Worm (Caenorhabditis elegans) whole organism, mixed stage, embryonic: Measurements from ENCODE around the gene C07E3.3.

Experiments
- M03D4.4 ChIP-seq: sonication (generic microtip); optimal IDR thresholded peaks from 2 replicates; lab custom pipeline; 2017; ENCODE audit warnings: mild to moderate bottlenecking, missing genetic modification characterization, missing compliant biosample characterization
- bed-3 ChIP-seq: fragments of 200-800 bp; sonication (Bioruptor generic); optimal IDR thresholded peaks from 3 replicates; lab custom pipeline; 2018; ENCODE audit warnings: mild to moderate bottlenecking, missing genetic modification characterization, moderate library complexity, missing compliant biosample characterization
- blmp-1 ChIP-seq: fragments of 150-350 bp; optimal IDR thresholded peaks from 2 replicates; lab custom pipeline; 2014; ENCODE audit warnings: missing biosample characterization, missing genetic modification characterization
- ceh-39 ChIP-seq: fragments of 150-350 bp; optimal IDR thresholded peaks from 2 replicates; lab custom pipeline; 2014; ENCODE audit warnings: missing biosample characterization, missing genetic modification characterization
- ceh-43 ChIP-seq: fragments of 200-800 bp; sonication (Bioruptor generic); optimal IDR thresholded peaks from 2 replicates; lab custom pipeline; 2018; ENCODE audit warnings: mild to moderate bottlenecking, missing genetic modification characterization, moderate library complexity, missing compliant biosample characterization
- ceh-83 ChIP-seq: fragments of 200-800 bp; sonication (Bioruptor generic); optimal IDR thresholded peaks from 2 replicates; lab custom pipeline; 2018; ENCODE audit warnings: mild to moderate bottlenecking, missing genetic modification characterization, missing compliant biosample characterization
- ces-1 ChIP-seq: fragments of 150-350 bp; optimal IDR thresholded peaks from 2 replicates; lab custom pipeline; 2014; ENCODE audit warnings: missing biosample characterization, missing genetic modification reagents, missing genetic modification characterization
- cnd-1 ChIP-seq: fragments of 200-800 bp; sonication (Bioruptor generic); optimal IDR thresholded peaks from 2 replicates; lab custom pipeline; 2018; ENCODE audit warnings: mild to moderate bottlenecking, missing genetic modification characterization, missing compliant biosample characterization
- drap-1 ChIP-seq: fragments of 200-800 bp; sonication (Bioruptor generic); optimal IDR thresholded peaks from 3 replicates; lab custom pipeline; 2018; ENCODE audit warnings: mild to moderate bottlenecking, missing genetic modification characterization, missing compliant biosample characterization
- elt-1 ChIP-seq: sonication (generic microtip); optimal IDR thresholded peaks from 2 replicates; lab custom pipeline; 2017; ENCODE audit warnings: missing genetic modification characterization, mild to moderate bottlenecking, missing compliant biosample characterization, antibody characterized with exemption, moderate library complexity, borderline replicate concordance; ENCODE audit not compliant: insufficient read depth
- elt-3 ChIP-seq: fragments of 150-350 bp; optimal IDR thresholded peaks from 2 replicates; lab custom pipeline; 2014; ENCODE audit warnings: missing biosample characterization, missing genetic modification characterization
- flh-1 ChIP-seq: fragments of 200-800 bp; sonication (Bioruptor generic); optimal IDR thresholded peaks from 2 replicates; lab custom pipeline; 2018; ENCODE audit warnings: mild to moderate bottlenecking, missing genetic modification characterization, moderate library complexity, missing compliant biosample characterization
- ham-2 ChIP-seq: fragments of 200-800 bp; sonication (Bioruptor generic); optimal IDR thresholded peaks from 2 replicates; lab custom pipeline; 2018; ENCODE audit warnings: mild to moderate bottlenecking, missing genetic modification characterization, missing compliant biosample characterization
- hlh-1 ChIP-seq: fragments of 150-350 bp; optimal IDR thresholded peaks from 2 replicates; lab custom pipeline; 2014; ENCODE audit warnings: missing biosample characterization, missing genetic modification reagents, missing genetic modification characterization
- lin-13 ChIP-seq: fragments of 150-350 bp; optimal IDR thresholded peaks from 2 replicates; lab custom pipeline; 2014; ENCODE audit warnings: missing biosample characterization, missing genetic modification characterization
- lin-32 ChIP-seq: fragments of 200-800 bp; sonication (Bioruptor generic); optimal IDR thresholded peaks from 2 replicates; lab custom pipeline; 2018; ENCODE audit warnings: mild to moderate bottlenecking, missing genetic modification characterization, missing compliant biosample characterization
- lsy-2 ChIP-seq: fragments of 150-350 bp; optimal IDR thresholded peaks from 2 replicates; lab custom pipeline; 2014; ENCODE audit warnings: missing biosample characterization, missing genetic modification characterization
- mab-5 ChIP-seq: fragments of 150-350 bp; optimal IDR thresholded peaks from 2 replicates; lab custom pipeline; 2014; ENCODE audit warnings: missing biosample characterization, missing genetic modification characterization
- mep-1 ChIP-seq: fragments of 150-350 bp; optimal IDR thresholded peaks from 2 replicates; lab custom pipeline; 2017; ENCODE audit warnings: missing biosample characterization, missing genetic modification reagents, missing genetic modification characterization, inconsistent platforms
- mls-2 ChIP-seq: sonication (generic microtip); optimal IDR thresholded peaks from 2 replicates; lab custom pipeline; 2016; ENCODE audit warnings: mild to moderate bottlenecking, missing genetic modification characterization, moderate library complexity, missing compliant biosample characterization
- nhr-12 ChIP-seq: fragments of 150-350 bp; optimal IDR thresholded peaks from 2 replicates; lab custom pipeline; 2014; ENCODE audit warnings: missing biosample characterization, missing genetic modification characterization
- nhr-2 ChIP-seq: fragments of 150-350 bp; optimal IDR thresholded peaks from 2 replicates; lab custom pipeline; 2014; ENCODE audit warnings: missing biosample characterization, missing genetic modification characterization
- nhr-237 ChIP-seq: fragments of 150-350 bp; optimal IDR thresholded peaks from 2 replicates; lab custom pipeline; 2014; ENCODE audit warnings: missing biosample characterization, missing genetic modification characterization
- nhr-28 ChIP-seq: fragments of 150-350 bp; optimal IDR thresholded peaks from 2 replicates; lab custom pipeline; 2014; ENCODE audit warnings: missing biosample characterization, missing genetic modification characterization
- nhr-76 ChIP-seq: sonication (generic microtip); optimal IDR thresholded peaks from 2 replicates; lab custom pipeline; 2017; ENCODE audit warnings: missing biosample characterization, missing genetic modification characterization
- pha-4 ChIP-seq: fragments of 150-350 bp; optimal IDR thresholded peaks from 2 replicates; lab custom pipeline; 2018; ENCODE audit warnings: missing biosample characterization, missing genetic modification reagents, missing genetic modification characterization
- sem-2 ChIP-seq: fragments of 200-800 bp; sonication (Bioruptor generic); optimal IDR thresholded peaks from 2 replicates; lab custom pipeline; 2018; ENCODE audit warnings: mild to moderate bottlenecking, missing genetic modification characterization, missing compliant biosample characterization
- snpc-4 ChIP-seq: fragments of 150-350 bp; optimal IDR thresholded peaks from 2 replicates; lab custom pipeline; 2014; ENCODE audit warnings: missing biosample characterization, missing genetic modification characterization
- sptf-1 ChIP-seq: sonication (generic microtip); optimal IDR thresholded peaks from 2 replicates; lab custom pipeline; 2017; ENCODE audit warnings: mild to moderate bottlenecking, missing genetic modification characterization, moderate library complexity, missing compliant biosample characterization
- tbx-8 ChIP-seq: fragments of 200-800 bp; sonication (Bioruptor generic); optimal IDR thresholded peaks from 2 replicates; lab custom pipeline; 2018; ENCODE audit warnings: mild to moderate bottlenecking, missing genetic modification characterization, moderate library complexity, missing compliant biosample characterization
- unc-120 ChIP-seq: sonication (generic microtip); optimal IDR thresholded peaks from 2 replicates; lab custom pipeline; 2017; ENCODE audit warnings: missing genetic modification characterization, missing compliant biosample characterization; ENCODE audit not compliant: poor library complexity, severe bottlenecking
- unc-39 ChIP-seq: fragments of 150-350 bp; optimal IDR thresholded peaks from 2 replicates; lab custom pipeline; 2014; ENCODE audit warnings: missing biosample characterization, missing genetic modification characterization
- zip-8 ChIP-seq: fragments of 150-350 bp; optimal IDR thresholded peaks from 2 replicates; lab custom pipeline; 2014; ENCODE audit warnings: missing biosample characterization, missing genetic modification characterization
- ztf-11 ChIP-seq: fragments of 150-350 bp; optimal IDR thresholded peaks from 2 replicates; lab custom pipeline; 2014; ENCODE audit warnings: missing biosample characterization, missing genetic modification characterization

Gene C07E3.3

DNA sequence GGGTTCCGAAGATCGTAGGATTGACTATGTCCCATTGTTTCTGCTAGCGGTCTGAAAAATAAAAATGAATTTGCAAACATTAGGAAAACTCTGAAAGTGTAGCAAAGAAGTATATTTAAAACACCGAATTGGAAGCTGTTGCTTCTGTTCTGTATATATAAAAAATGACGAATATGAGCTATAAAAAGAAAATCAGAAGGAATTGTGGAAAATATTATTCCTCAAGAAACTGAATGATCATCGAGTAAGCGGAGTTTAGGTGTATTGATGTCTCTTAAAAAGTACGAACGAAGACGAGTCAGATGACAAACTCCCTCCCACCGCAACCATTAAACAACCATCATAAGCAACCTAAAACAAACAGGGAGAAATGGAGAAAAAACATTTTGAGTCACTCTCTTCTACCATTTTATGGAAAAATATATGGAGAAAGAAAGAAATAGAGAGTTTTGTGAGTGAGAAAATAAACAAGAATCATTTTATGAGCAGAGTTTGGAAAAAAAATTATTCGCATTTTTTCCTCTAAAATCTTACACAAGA is at the start of gene C07E3.3:
Gene C07E3.3, minus strand, starts transcription at position 51 of the 540 bp plus-strand sequence.
- TF ChIP-seq lin-13 (tag; lab: Kevin White, UChicago) = no peak
- no peak for TF ChIP-seq cnd-1
- no peak for TF ChIP-seq nhr-2 (tag; lab: Kevin White, UChicago)
- TF ChIP-seq lin-32 = no peak

DNA sequence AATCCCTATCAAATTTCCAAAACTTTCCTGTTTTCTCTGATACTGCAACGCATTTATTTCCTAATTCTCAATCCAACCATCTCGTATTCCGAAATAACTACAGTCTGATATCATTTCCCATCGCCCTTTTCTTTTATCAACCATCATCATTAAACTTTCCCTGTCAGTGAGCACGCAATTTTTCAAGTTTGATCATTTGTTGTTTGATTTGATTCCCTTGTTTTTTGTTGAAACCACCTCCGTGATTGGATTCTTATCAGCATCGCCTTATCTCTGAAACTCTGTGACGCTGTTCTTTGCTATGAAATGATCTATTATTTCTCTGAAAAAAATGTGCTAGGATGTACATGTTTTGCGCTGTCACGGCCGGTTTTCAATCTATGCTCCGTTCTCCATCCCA is 45.7 kb upstream of the C07E3.3 start:
- TF ChIP-seq pha-4 (no peak), sptf-1 (tag; lab: Kevin White, UChicago) (no peak), elt-3 (tag; lab: Kevin White, UChicago) (no peak), bed-3 (no peak), ces-1 (GFP tag; lab: Kevin White, UChicago) (no peak), mls-2 (tag; lab: Kevin White, UChicago) (no peak), tbx-8 (GFP tag; lab: Kevin White, UChicago) (no peak), drap-1 (GFP tag; lab: Kevin White, UChicago) (no peak), cnd-1 (no peak), ham-2 (no peak), nhr-2 (tag; lab: Kevin White, UChicago) (no peak), lin-13 (tag; lab: Kevin White, UChicago) (no peak), lsy-2 (tag; lab: Kevin White, UChicago) (no peak), sem-2 (GFP tag; lab: Kevin White, UChicago) (no peak)
- TF ChIP-seq, all 35 proteins: peak for 0

DNA sequence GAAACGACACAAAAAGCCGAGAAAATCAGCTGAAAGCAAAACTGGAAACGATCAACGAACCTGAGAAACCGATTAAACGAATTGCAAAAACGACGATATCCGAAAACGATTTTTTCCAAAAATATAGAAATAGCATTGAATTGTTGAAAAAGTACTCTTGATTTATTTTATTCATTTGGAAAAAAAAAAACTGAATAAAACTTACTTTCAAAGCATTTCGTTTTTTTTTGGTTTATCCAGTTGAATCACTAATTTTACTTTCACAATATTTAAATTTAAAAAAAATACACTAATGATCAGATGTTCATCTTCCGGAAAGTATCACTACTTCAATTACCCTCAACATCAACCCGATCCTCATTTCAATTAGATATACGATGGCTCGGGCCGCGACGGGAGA is 39.3 kb upstream of the C07E3.3 start, which contains the start of gene T09F3.5:
Gene T09F3.5, plus strand, starts transcription at position 301 of the 400 bp plus-strand sequence.
- no peak for TF ChIP-seq ces-1 (GFP tag; lab: Kevin White, UChicago)
- no peak for TF ChIP-seq mab-5 (tag; lab: Kevin White, UChicago)
- TF ChIP-seq bed-3 = no peak
- TF ChIP-seq, all 35 proteins: peak for 0

DNA sequence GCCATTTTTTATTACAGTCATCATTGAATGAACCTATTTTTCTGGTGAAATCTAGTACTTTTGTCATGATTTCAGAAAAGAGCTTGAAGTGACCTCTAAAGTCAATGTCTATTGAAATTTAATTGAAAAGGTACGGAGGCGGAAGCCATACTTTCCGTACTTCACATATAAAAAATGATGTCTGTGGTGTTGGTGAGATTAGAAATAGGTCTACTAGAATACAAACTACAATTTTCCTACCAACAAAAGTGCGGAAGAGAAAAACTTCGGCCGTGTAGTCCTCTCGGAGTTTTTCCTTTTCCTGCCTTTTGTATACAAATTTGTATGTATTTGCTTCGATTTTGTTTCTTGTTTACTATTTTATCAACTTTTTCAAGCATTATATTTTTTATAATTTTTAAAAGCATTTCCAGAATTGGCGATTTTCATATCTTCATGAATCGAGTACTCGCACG is 38.0 kb upstream of the C07E3.3 start, which contains the start of gene T09F3.4:
Gene T09F3.4, plus strand, starts transcription at position 405 of the 455 bp plus-strand sequence.
- no peak for TF ChIP-seq sem-2 (GFP tag; lab: Kevin White, UChicago)
- TF ChIP-seq unc-120 (tag; lab: Kevin White, UChicago) = peak; percentile 45
- peak; percentile 7 for TF ChIP-seq nhr-28
- peak; percentile 11 for TF ChIP-seq lsy-2 (tag; lab: Kevin White, UChicago)

DNA sequence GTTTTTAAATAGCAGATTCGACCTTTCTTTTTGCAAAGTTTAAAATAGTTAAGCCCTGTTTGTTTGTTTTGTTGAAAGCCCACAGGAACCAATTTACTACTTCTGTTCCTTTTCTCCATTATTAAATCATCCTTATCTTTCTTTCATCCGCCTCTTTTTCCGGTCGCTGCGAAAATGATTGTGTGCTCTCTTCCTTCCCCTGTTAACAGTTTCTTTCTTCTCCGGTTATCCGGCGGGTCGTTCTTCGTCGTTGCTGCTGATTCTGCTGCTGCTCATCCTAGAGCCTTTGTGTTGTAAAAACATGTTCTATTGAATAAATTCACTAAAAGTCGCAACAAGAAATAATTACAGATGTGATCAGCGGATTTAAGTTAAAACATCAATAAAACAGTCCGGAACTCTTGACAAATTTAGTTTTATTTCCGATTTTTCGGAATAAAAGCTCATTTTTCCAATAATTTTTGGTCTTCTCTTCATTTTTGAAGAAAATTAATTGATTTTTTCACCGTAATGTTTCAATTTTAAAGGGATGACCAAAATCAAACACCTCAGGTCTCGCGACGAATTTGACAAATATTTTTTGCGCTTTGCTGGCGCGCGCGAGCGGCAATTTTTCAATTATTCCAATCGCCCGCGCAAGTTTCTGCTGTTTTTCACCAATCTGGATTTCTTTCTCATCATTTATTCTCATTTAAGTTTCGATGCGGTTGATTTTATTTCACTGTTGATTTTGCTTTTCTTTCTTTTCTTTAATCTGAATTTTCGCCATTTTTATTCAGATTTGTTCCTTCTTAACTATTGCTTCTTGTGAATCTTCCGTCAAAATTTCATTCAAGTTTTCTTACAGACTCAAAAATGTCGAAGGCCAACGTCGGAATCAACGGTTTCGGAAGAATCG is 36.2 kb upstream of the C07E3.3 start, which contains the start of gene gpd-1:
Gene gpd-1, plus strand, starts transcription at position 848 of the 898 bp plus-strand sequence.
- no peak for TF ChIP-seq sem-2 (GFP tag; lab: Kevin White, UChicago)
- no peak for TF ChIP-seq ztf-11 (tag; lab: Kevin White, UChicago)
- no peak for TF ChIP-seq nhr-2 (tag; lab: Kevin White, UChicago)
- TF ChIP-seq mep-1 (tag; lab: Kevin White, UChicago) = no peak
- no peak for TF ChIP-seq ceh-39
- no peak for TF ChIP-seq ceh-83
- TF ChIP-seq tbx-8 (GFP tag; lab: Kevin White, UChicago) = no peak
- TF ChIP-seq ces-1 (GFP tag; lab: Kevin White, UChicago) = no peak
- no peak for TF ChIP-seq lin-13 (tag; lab: Kevin White, UChicago)
- no peak for TF ChIP-seq drap-1 (GFP tag; lab: Kevin White, UChicago)
- TF ChIP-seq elt-3 (tag; lab: Kevin White, UChicago) = no peak
- TF ChIP-seq pha-4 = no peak
- no peak for TF ChIP-seq nhr-12 (tag; lab: Kevin White, UChicago)
- TF ChIP-seq unc-39 = no peak
- no peak for TF ChIP-seq unc-120 (tag; lab: Kevin White, UChicago)
- TF ChIP-seq elt-1 (tag; lab: Kevin White, UChicago) = no peak
- no peak for TF ChIP-seq sptf-1 (tag; lab: Kevin White, UChicago)
- no peak for TF ChIP-seq nhr-76

DNA sequence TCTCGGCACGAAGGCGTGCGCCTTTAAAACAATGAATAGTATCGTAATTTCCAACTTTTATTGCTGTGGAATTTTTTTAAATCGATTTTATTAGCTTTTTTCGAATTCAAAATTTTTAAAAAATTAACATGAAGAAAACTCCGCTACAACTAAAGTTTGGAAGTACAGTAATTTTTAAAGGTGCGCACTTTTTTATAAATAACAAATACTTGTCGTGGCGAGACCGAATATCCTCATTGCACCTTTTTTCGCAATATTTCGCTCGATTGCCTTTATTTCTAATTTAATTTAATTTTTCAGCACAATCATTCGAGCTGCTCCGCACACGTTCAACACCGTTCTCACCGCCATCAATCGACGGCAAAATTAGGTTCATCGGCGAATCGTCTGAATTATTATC is 33.5 kb upstream of the C07E3.3 start, which contains the start of the genes T09F3.2 and T09F3.7:
Gene T09F3.2, plus strand, starts transcription at position 301 of the 400 bp plus-strand sequence.
Gene T09F3.7, plus strand, starts transcription at position 315 of the 400 bp plus-strand sequence.
- TF ChIP-seq zip-8 = no peak
- no peak for TF ChIP-seq snpc-4 (tag; lab: Kevin White, UChicago)
- TF ChIP-seq sptf-1 (tag; lab: Kevin White, UChicago) = no peak
- TF ChIP-seq hlh-1 = no peak
- no peak for TF ChIP-seq ceh-83
- no peak for TF ChIP-seq nhr-28
- TF ChIP-seq M03D4.4 (tag; lab: Kevin White, UChicago) = no peak
- no peak for TF ChIP-seq flh-1 (GFP tag; lab: Kevin White, UChicago)
- TF ChIP-seq blmp-1 (tag; lab: Kevin White, UChicago) = no peak
- no peak for TF ChIP-seq bed-3
- TF ChIP-seq mep-1 (tag; lab: Kevin White, UChicago) = no peak
- TF ChIP-seq nhr-237 (tag; lab: Kevin White, UChicago) = no peak
- no peak for TF ChIP-seq pha-4
- TF ChIP-seq ceh-43 = no peak
- TF ChIP-seq drap-1 (GFP tag; lab: Kevin White, UChicago) = no peak
- TF ChIP-seq ceh-39 = no peak
- no peak for TF ChIP-seq tbx-8 (GFP tag; lab: Kevin White, UChicago)
- no peak for TF ChIP-seq lin-13 (tag; lab: Kevin White, UChicago)
- TF ChIP-seq lsy-2 (tag; lab: Kevin White, UChicago) = no peak
- TF ChIP-seq, all 35 proteins: peak for 0
